Fruit fly (Drosophila melanogaster) whole organism, pupa: Measurements from ENCODE around the gene CG33796.

Experiments
- CG14655 ChIP-seq: fragments of 200-800 bp; sonication (Bioruptor generic); optimal IDR thresholded peaks from 3 replicates; lab custom pipeline; 2017; ENCODE audit warnings: mild to moderate bottlenecking, missing biosample characterization, missing genetic modification reagents, missing genetic modification characterization
- CG15710 ChIP-seq: fragments of 200-800 bp; sonication (Bioruptor generic); optimal IDR thresholded peaks from 2 replicates; lab custom pipeline; 2018; ENCODE audit warnings: missing biosample characterization, mild to moderate bottlenecking, missing genetic modification characterization, moderate library complexity
- CG32121 ChIP-seq: fragments of 200-800 bp; sonication (Bioruptor generic); IDR thresholded peaks from 2 replicates; pipeline ENCODE4 v1.3.6; 2022; ENCODE audit warnings: missing biosample characterization, missing genetic modification characterization
- CG4496 ChIP-seq: fragments of 200-800 bp; sonication (Bioruptor generic); IDR thresholded peaks from 3 replicates; pipeline ENCODE4 v1.3.6; 2022; ENCODE audit warnings: missing biosample characterization, missing genetic modification characterization
- CG8301 ChIP-seq: fragments of 200-800 bp; sonication (Bioruptor generic); optimal IDR thresholded peaks from 2 replicates; lab custom pipeline; 2018; ENCODE audit warnings: missing biosample characterization, mild to moderate bottlenecking, missing genetic modification characterization
- Ets98B ChIP-seq: fragments of 200-800 bp; sonication (Bioruptor generic); IDR thresholded peaks from 2 replicates; pipeline ENCODE4 v1.3.6; 2022; ENCODE audit warnings: missing biosample characterization, missing genetic modification characterization
- Pif1A ChIP-seq: fragments of 200-800 bp; sonication (Bioruptor generic); optimal IDR thresholded peaks from 3 replicates; lab custom pipeline; 2016; ENCODE audit warnings: missing biosample characterization, missing genetic modification characterization
- Pif1B ChIP-seq: fragments of 200-800 bp; sonication (Bioruptor generic); optimal IDR thresholded peaks from 3 replicates; lab custom pipeline; 2016; ENCODE audit warnings: missing biosample characterization, missing genetic modification characterization
- Snoo ChIP-seq: fragments of 200-800 bp; sonication (Bioruptor generic); optimal IDR thresholded peaks from 3 replicates; lab custom pipeline; 2017; ENCODE audit warnings: missing biosample characterization, mild to moderate bottlenecking, missing genetic modification characterization, inconsistent platforms
- gl ChIP-seq: fragments of 200-800 bp; sonication (Bioruptor generic); optimal IDR thresholded peaks from 2 replicates; lab custom pipeline; 2018; ENCODE audit warnings: missing biosample characterization, mild to moderate bottlenecking, missing genetic modification characterization

DNA sequence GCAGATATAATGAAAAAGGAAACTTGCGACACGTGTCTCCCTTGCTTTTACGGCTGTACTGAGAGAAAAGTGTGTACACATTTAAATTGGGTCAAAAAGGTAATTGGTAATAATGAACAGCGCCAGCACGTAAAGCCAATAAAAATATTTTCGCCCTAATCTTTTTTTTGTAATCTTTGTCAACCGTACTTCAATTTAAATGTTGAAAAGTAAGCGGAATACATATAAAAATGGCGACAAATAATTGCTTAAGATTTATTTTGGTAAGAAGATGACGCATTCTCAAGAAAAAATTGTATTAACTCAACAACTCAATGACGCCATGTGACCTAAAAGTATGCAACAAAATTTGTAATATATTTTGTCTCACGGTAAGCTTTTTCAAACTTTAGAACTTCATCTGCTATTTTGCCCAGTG is 22.1 kb downstream of the CG33796 start:
- TF ChIP-seq CG15710 (peak; percentile 41), Snoo (peak; percentile 24), gl (tag; lab: Kevin White, UChicago) (no peak), Pif1A (GFP tag; lab: Kevin White, UChicago) (peak; percentile 45), CG4496 (no peak), CG14655 (peak; percentile 56), Ets98B (no peak), CG32121 (GFP tag; lab: Robert Waterston, UW) (no peak), Pif1B (GFP tag; lab: Kevin White, UChicago) (peak; percentile 52), CG8301 (tag; lab: Kevin White, UChicago) (peak; percentile 48)
